1 fruit fly cellular context compared by ENCODE assay signal in genomic region chr3R:30465775-30466494, dm6.
TF ChIP-seq lines count a peak whose summit lies in the region.

Gene PH4alphaEFB, plus strand, starts transcription at chr3R:30466050.

TF ChIP-seq in whole organism, embryonic, 481 proteins besides CTCF, POLR2A, EP300 and RAD21 (continued from another document):
- TF ChIP-seq gfzf (GFP tag; optimal IDR thresholded peaks at IDR 0.05; lab: Kevin White, UChicago) (peak; percentile 33), nau (GFP tag; optimal IDR thresholded peaks at IDR 0.05; lab: Kevin White, UChicago) (peak; percentile 34), mirr (GFP tag; optimal IDR thresholded peaks at IDR 0.05; lab: Kevin White, UChicago) (peak; percentile 14), Hmr (GFP tag; optimal IDR thresholded peaks at IDR 0.05; lab: Kevin White, UChicago) (peak; percentile 0), bbx (GFP tag; IDR thresholded peaks at IDR 0.05; lab: Robert Waterston, UW; ENCODE audit: partially characterized antibody) (no peak), Jarid2 (GFP tag; optimal IDR thresholded peaks at IDR 0.05; lab: Kevin White, UChicago) (peak; percentile 94), YL-1 (GFP tag; optimal IDR thresholded peaks at IDR 0.05; lab: Kevin White, UChicago) (peak; percentile 27), MESR4 (GFP tag; optimal IDR thresholded peaks at IDR 0.05; lab: Kevin White, UChicago) (peak; percentile 3), ato (GFP tag; IDR thresholded peaks at IDR 0.05; lab: Robert Waterston, UW; ENCODE audit: partially characterized antibody) (no peak), CG18764 (GFP tag; optimal IDR thresholded peaks at IDR 0.05; lab: Kevin White, UChicago) (no peak), ap (GFP tag; IDR thresholded peaks at IDR 0.05; lab: Robert Waterston, UW) (no peak), CG11695 (GFP tag; IDR thresholded peaks at IDR 0.05; lab: Robert Waterston, UW) (0 out of 3 replicates have a peak, but pooled peaks have one; percentile 21), pros (GFP tag; optimal IDR thresholded peaks at IDR 0.05; lab: Kevin White, UChicago) (peak; percentile 65), B-H2 (GFP tag; optimal IDR thresholded peaks at IDR 0.05; lab: Kevin White, UChicago) (peak; percentile 7), CG34376 (GFP tag; optimal IDR thresholded peaks at IDR 0.05; lab: Kevin White, UChicago) (peak; percentile 74), odd (GFP tag; optimal IDR thresholded peaks at IDR 0.05; lab: Kevin White, UChicago) (peak; percentile 1), CG3163 (GFP tag; optimal IDR thresholded peaks at IDR 0.05; lab: Kevin White, UChicago) (peak; percentile 99), CG8281 (tag; optimal IDR thresholded peaks at IDR 0.05; lab: Kevin White, UChicago) (no peak), crp (GFP tag; optimal IDR thresholded peaks at IDR 0.05; lab: Kevin White, UChicago) (peak; percentile 20 to 84), zen2 (GFP tag; IDR thresholded peaks at IDR 0.05; lab: Robert Waterston, UW; ENCODE audit: partially characterized antibody) (peak; percentile 54; the same call in 2 of the 3 replicates), CG17829 (tag; optimal IDR thresholded peaks at IDR 0.05; lab: Kevin White, UChicago) (peak; percentile 25), kah (GFP tag; optimal IDR thresholded peaks at IDR 0.05; lab: Kevin White, UChicago) (no peak), nerfin-1 (tag; optimal IDR thresholded peaks at IDR 0.05; lab: Kevin White, UChicago) (peak; percentile 56), CG10431 (GFP tag; optimal IDR thresholded peaks at IDR 0.05; lab: Kevin White, UChicago) (peak; percentile 5), sd (tag; optimal IDR thresholded peaks at IDR 0.05; lab: Kevin White, UChicago) (peak; percentile 57), Fer1 (GFP tag; optimal IDR thresholded peaks at IDR 0.05; lab: Kevin White, UChicago) (peak; percentile 45), CG13296 (GFP tag; optimal IDR thresholded peaks at IDR 0.05; lab: Kevin White, UChicago) (peak; percentile 6), nom (GFP tag; optimal IDR thresholded peaks at IDR 0.05; lab: Kevin White, UChicago) (peak; percentile 57), en (GFP tag; optimal IDR thresholded peaks at IDR 0.05; lab: Kevin White, UChicago) (no peak), D19A (tag; optimal IDR thresholded peaks at IDR 0.05; lab: Kevin White, UChicago) (peak; percentile 43), sna (GFP tag; IDR thresholded peaks at IDR 0.05; lab: Robert Waterston, UW; ENCODE audit: partially characterized antibody) (0 out of 2 replicates have a peak, but pooled peaks have one; percentile 12), CG5953 (GFP tag; IDR thresholded peaks at IDR 0.05; lab: Robert Waterston, UW) (0 out of 2 replicates have a peak, but pooled peaks have one; percentile 15), CG2712 (tag; optimal IDR thresholded peaks at IDR 0.05; lab: Kevin White, UChicago) (peak; percentile 33), Xbp1 (GFP tag; optimal IDR thresholded peaks at IDR 0.05; lab: Kevin White, UChicago) (peak; percentile 5), chinmo (GFP tag; IDR thresholded peaks at IDR 0.05; lab: Robert Waterston, UW; ENCODE audit: partially characterized antibody) (peak; percentile 56; the same call in 1 of the 4 replicates), ewg (GFP tag; optimal IDR thresholded peaks at IDR 0.05; lab: Kevin White, UChicago) (peak; percentile 76), CG12236 (GFP tag; optimal IDR thresholded peaks at IDR 0.05; lab: Kevin White, UChicago) (no peak), phol (tag; optimal IDR thresholded peaks at IDR 0.05; lab: Kevin White, UChicago) (no peak), hbn (GFP tag; IDR thresholded peaks at IDR 0.05; lab: Robert Waterston, UW; ENCODE audit: partially characterized antibody) (peak; percentile 27; the same call in 1 of the 2 replicates), GATAe (GFP tag; conservative IDR thresholded peaks at IDR 0.05; lab: Robert Waterston, UW) (no peak), CG33557 (GFP tag; optimal IDR thresholded peaks at IDR 0.05; lab: Kevin White, UChicago) (peak; percentile 7), CG10267 (tag; optimal IDR thresholded peaks at IDR 0.05; lab: Kevin White, UChicago) (no peak), CG2199 (GFP tag; IDR thresholded peaks at IDR 0.05; lab: Robert Waterston, UW) (0 out of 3 replicates have a peak, but pooled peaks have one; percentile 28), Dll (GFP tag; IDR thresholded peaks at IDR 0.05; lab: Robert Waterston, UW; ENCODE audit: partially characterized antibody) (peak; percentile 22; the same call in 1 of the 4 replicates), CG34422 (GFP tag; IDR thresholded peaks at IDR 0.05; lab: Robert Waterston, UW) (peak; percentile 56; the same call in 2 of the 3 replicates), CG17568 (GFP tag; optimal IDR thresholded peaks at IDR 0.05; lab: Kevin White, UChicago) (peak; percentile 58), HLH4C (GFP tag; IDR thresholded peaks at IDR 0.05; lab: Robert Waterston, UW; ENCODE audit: partially characterized antibody) (0 out of 3 replicates have a peak, but pooled peaks have one; percentile 37), Nf-YC (tag; optimal IDR thresholded peaks at IDR 0.05; lab: Kevin White, UChicago) (peak; percentile 34), CG31441 (GFP tag; IDR thresholded peaks at IDR 0.05; lab: Robert Waterston, UW) (no peak; the same call in 1 of the 2 replicates), CG7839 (tag; optimal IDR thresholded peaks at IDR 0.05; lab: Kevin White, UChicago) (peak; percentile 12), wek (GFP tag; optimal IDR thresholded peaks at IDR 0.05; lab: Kevin White, UChicago) (peak; percentile 3), CG30020 (tag; optimal IDR thresholded peaks at IDR 0.05; lab: Kevin White, UChicago) (peak; percentile 7), CG12769 (tag; optimal IDR thresholded peaks at IDR 0.05; lab: Kevin White, UChicago) (peak; percentile 78), E2f2 (GFP tag; IDR thresholded peaks at IDR 0.05; lab: Robert Waterston, UW) (peak; percentile 92), onecut (GFP tag; IDR thresholded peaks at IDR 0.05; lab: Robert Waterston, UW) (peak; percentile 29; the same call in 1 of the 2 replicates), CG9437 (GFP tag; optimal IDR thresholded peaks at IDR 0.05; lab: Kevin White, UChicago) (no peak), CG7987 (GFP tag; optimal IDR thresholded peaks at IDR 0.05; lab: Kevin White, UChicago) (peak; percentile 8), fd64A (GFP tag; optimal IDR thresholded peaks at IDR 0.05; lab: Kevin White, UChicago) (no peak), Lpt (GFP tag; optimal IDR thresholded peaks at IDR 0.05; lab: Kevin White, UChicago) (no peak), CG11504 (tag; optimal IDR thresholded peaks at IDR 0.05; lab: Kevin White, UChicago) (peak; percentile 29), hkb (optimal IDR thresholded peaks at IDR 0.05; lab: Kevin White, UChicago) (no peak), hkb (GFP tag; IDR thresholded peaks at IDR 0.05; lab: Robert Waterston, UW) (peak; percentile 34; the same call in 1 of the 2 replicates), danr (GFP tag; IDR thresholded peaks at IDR 0.05; lab: Robert Waterston, UW) (no peak), ci (GFP tag; IDR thresholded peaks at IDR 0.05; lab: Robert Waterston, UW) (peak; percentile 68; the same call in 2 of the 3 replicates), CG18262 (tag; optimal IDR thresholded peaks at IDR 0.05; lab: Kevin White, UChicago) (peak; percentile 1), sens (GFP tag; lab: Kevin White, UChicago) (peak; percentile 94), Deaf1 (tag; optimal IDR thresholded peaks at IDR 0.05; lab: Kevin White, UChicago) (peak; percentile 59), pzg (GFP tag; optimal IDR thresholded peaks at IDR 0.05; lab: Kevin White, UChicago) (peak; percentile 9), CG16813 (GFP tag; IDR thresholded peaks at IDR 0.05; lab: Robert Waterston, UW; ENCODE audit: partially characterized antibody) (no peak), Hr51 (GFP tag; optimal IDR thresholded peaks at IDR 0.05; lab: Kevin White, UChicago) (no peak), CG13287 (GFP tag; IDR thresholded peaks at IDR 0.05; lab: Robert Waterston, UW; ENCODE audit: partially characterized antibody) (peak; percentile 45), Eip74EF (GFP tag; optimal IDR thresholded peaks at IDR 0.05; lab: Kevin White, UChicago) (peak in 1 of 2 experiments; percentile 34), tap (tag; optimal IDR thresholded peaks at IDR 0.05; lab: Kevin White, UChicago) (peak; percentile 5), sens-2 (GFP tag; IDR thresholded peaks at IDR 0.05; lab: Robert Waterston, UW) (peak; percentile 33; the same call in 1 of the 2 replicates), insv (GFP tag; optimal IDR thresholded peaks at IDR 0.05; lab: Kevin White, UChicago) (peak in 1 of 2 experiments; percentile 51), Med (GFP tag; lab: Kevin White, UChicago) (peak; percentile 43), scrt (GFP tag; optimal IDR thresholded peaks at IDR 0.05; lab: Kevin White, UChicago) (peak; percentile 84)
